Fruit fly (Drosophila melanogaster) whole organism, embryonic: Measurements from ENCODE around the gene CG17202.

Source experiments
- Antp ChIP-seq: fragments of 200-800 bp; sonication (Bioruptor generic); optimal IDR thresholded peaks from 3 replicates; lab custom pipeline; 2016; ENCODE audit warnings: missing biosample characterization, missing genetic modification characterization
- BtbVII ChIP-seq: fragments of 200-800 bp; sonication (Bioruptor generic); optimal IDR thresholded peaks from 3 replicates; lab custom pipeline; 2017; ENCODE audit warnings: missing biosample characterization, mild to moderate bottlenecking, missing genetic modification characterization
- CG10979 ChIP-seq: fragments of 200-800 bp; sonication (Bioruptor generic); optimal IDR thresholded peaks from 2 replicates; lab custom pipeline; 2018; ENCODE audit warnings: missing biosample characterization, mild to moderate bottlenecking, missing genetic modification characterization, moderate library complexity
- CG11696 ChIP-seq: fragments of 200-800 bp; sonication (Bioruptor generic); IDR thresholded peaks from 2 replicates; pipeline ENCODE4 v1.3.6; 2022; ENCODE audit warnings: missing biosample characterization, missing genetic modification characterization
- CG13287 ChIP-seq: fragments of 200-800 bp; sonication (Bioruptor generic); IDR thresholded peaks from 2 replicates; pipeline ENCODE4 v1.3.6; 2022; ENCODE audit warnings: missing biosample characterization, missing genetic modification characterization; ENCODE audit not compliant: partially characterized antibody
- CG14667 ChIP-seq: fragments of 200-800 bp; sonication (Bioruptor generic); IDR thresholded peaks from 2 replicates; pipeline ENCODE4 v1.3.6; 2022; ENCODE audit warnings: missing biosample characterization, missing genetic modification characterization
- CG1602 ChIP-seq: fragments of 200-800 bp; sonication (Bioruptor generic); optimal IDR thresholded peaks from 3 replicates; lab custom pipeline; 2016; ENCODE audit warnings: missing biosample characterization, missing genetic modification characterization
- CG16813 ChIP-seq: fragments of 200-800 bp; sonication (Bioruptor generic); IDR thresholded peaks from 3 replicates; pipeline ENCODE4 v1.3.6; 2022; ENCODE audit warnings: missing biosample characterization, missing genetic modification characterization; ENCODE audit not compliant: partially characterized antibody
- CG17385 ChIP-seq: fragments of 200-800 bp; sonication (Bioruptor generic); optimal IDR thresholded peaks from 3 replicates; lab custom pipeline; 2018; ENCODE audit warnings: missing biosample characterization, mild to moderate bottlenecking, missing genetic modification characterization
- CG18764 ChIP-seq: fragments of 200-800 bp; sonication (Bioruptor generic); optimal IDR thresholded peaks from 3 replicates; lab custom pipeline; 2016; ENCODE audit warnings: missing biosample characterization, missing genetic modification characterization
- CG31224 ChIP-seq: fragments of 200-800 bp; sonication (Bioruptor generic); IDR thresholded peaks from 2 replicates; pipeline ENCODE4 v1.3.6; 2022; ENCODE audit warnings: missing biosample characterization, missing genetic modification characterization
- CG31441 ChIP-seq: fragments of 200-800 bp; sonication (Bioruptor generic); IDR thresholded peaks from 2 replicates; pipeline ENCODE4 v1.3.6; 2022; ENCODE audit warnings: missing biosample characterization, missing genetic modification characterization
- CG3995 ChIP-seq: fragments of 200-800 bp; sonication (Bioruptor generic); optimal IDR thresholded peaks from 3 replicates; lab custom pipeline; 2016; ENCODE audit warnings: missing biosample characterization, missing genetic modification characterization
- CG42726 ChIP-seq: fragments of 200-800 bp; sonication (Bioruptor generic); IDR thresholded peaks from 2 replicates; pipeline ENCODE4 v1.3.6; 2022; ENCODE audit warnings: missing biosample characterization, missing genetic modification characterization; ENCODE audit not compliant: partially characterized antibody
- CG6654 ChIP-seq: fragments of 200-800 bp; sonication (Bioruptor generic); optimal IDR thresholded peaks from 2 replicates; lab custom pipeline; 2017; ENCODE audit warnings: missing biosample characterization, mild to moderate bottlenecking, missing genetic modification characterization
- CG7372 ChIP-seq: fragments of 200-800 bp; sonication (Bioruptor generic); IDR thresholded peaks from 2 replicates; pipeline ENCODE4 v1.3.6; 2022; ENCODE audit warnings: missing biosample characterization, missing genetic modification characterization
- CG7963 ChIP-seq: fragments of 200-800 bp; sonication (Bioruptor generic); IDR thresholded peaks from 3 replicates; pipeline ENCODE4 v1.3.6; 2022; ENCODE audit warnings: missing biosample characterization, missing genetic modification characterization; ENCODE audit not compliant: partially characterized antibody
- CG9876 ChIP-seq: fragments of 200-800 bp; sonication (Bioruptor generic); optimal IDR thresholded peaks from 2 replicates; lab custom pipeline; 2016; ENCODE audit warnings: missing biosample characterization, missing genetic modification characterization
- CHES-1-like ChIP-seq: fragments of 200-800 bp; sonication (Bioruptor generic); optimal IDR thresholded peaks from 2 replicates; lab custom pipeline; 2016; ENCODE audit warnings: missing biosample characterization, missing genetic modification characterization
- Dll ChIP-seq: fragments of 200-800 bp; sonication (Bioruptor generic); IDR thresholded peaks from 4 replicates; pipeline ENCODE4 v1.3.6; 2022; ENCODE audit warnings: missing biosample characterization, missing genetic modification characterization; ENCODE audit not compliant: partially characterized antibody
- Elba2 ChIP-seq: fragments of 200-800 bp; sonication (Bioruptor generic); optimal IDR thresholded peaks from 3 replicates; lab custom pipeline; 2016; ENCODE audit warnings: missing biosample characterization, missing genetic modification characterization
- Gsc ChIP-seq: fragments of 200-800 bp; sonication (Bioruptor generic); IDR thresholded peaks from 2 replicates; pipeline ENCODE4 v1.3.6; 2022; ENCODE audit warnings: missing biosample characterization, missing genetic modification characterization
- HmgD ChIP-seq: fragments of 200-800 bp; sonication (Bioruptor generic); optimal IDR thresholded peaks from 3 replicates; lab custom pipeline; 2016; ENCODE audit warnings: missing biosample characterization, missing genetic modification characterization
- HmgZ ChIP-seq: fragments of 200-800 bp; sonication (Bioruptor generic); optimal IDR thresholded peaks from 2 replicates; lab custom pipeline; 2018; ENCODE audit warnings: missing biosample characterization, mild to moderate bottlenecking, missing genetic modification characterization
- Hmr ChIP-seq: fragments of 200-800 bp; sonication (Bioruptor generic); optimal IDR thresholded peaks from 3 replicates; lab custom pipeline; 2017; ENCODE audit warnings: mild to moderate bottlenecking, missing biosample characterization, missing genetic modification reagents, missing genetic modification characterization
- Hr51 ChIP-seq, 2 experiments: fragments of 200-800 bp; sonication (Bioruptor generic); optimal IDR thresholded peaks; 2 replicates in 1 of 2; 3 replicates in 1 of 2; lab custom pipeline; 2016 to 2018; ENCODE audit warnings: missing biosample characterization in 2 of 2, missing genetic modification characterization in 2 of 2, mild to moderate bottlenecking in 1 of 2, moderate library complexity in 1 of 2
- Lhr ChIP-seq: fragments of 200-800 bp; sonication (Bioruptor generic); optimal IDR thresholded peaks from 3 replicates; lab custom pipeline; 2017; ENCODE audit warnings: mild to moderate bottlenecking, missing biosample characterization, missing genetic modification reagents, missing genetic modification characterization
- NfI ChIP-seq: fragments of 200-800 bp; sonication (Bioruptor generic); optimal IDR thresholded peaks from 3 replicates; lab custom pipeline; 2018; ENCODE audit warnings: missing biosample characterization, mild to moderate bottlenecking, missing genetic modification characterization, moderate library complexity
- Optix ChIP-seq: fragments of 200-800 bp; sonication (Bioruptor generic); IDR thresholded peaks from 3 replicates; pipeline ENCODE4 v1.3.6; 2022; ENCODE audit warnings: missing biosample characterization, missing genetic modification characterization
- Spps ChIP-seq: fragments of 200-800 bp; sonication (Bioruptor generic); optimal IDR thresholded peaks from 2 replicates; lab custom pipeline; 2018; ENCODE audit warnings: missing biosample characterization, mild to moderate bottlenecking, missing genetic modification characterization
- Sry-δ ChIP-seq: fragments of 200-800 bp; sonication (Bioruptor generic); optimal IDR thresholded peaks from 2 replicates; lab custom pipeline; 2016; ENCODE audit warnings: missing biosample characterization, missing genetic modification characterization
- Taf1 ChIP-seq: fragments of 200-800 bp; sonication (Bioruptor generic); IDR thresholded peaks from 2 replicates; pipeline ENCODE4 v1.3.6; 2022; ENCODE audit warnings: missing biosample characterization, missing genetic modification characterization
- Tbp ChIP-seq: fragments of >200 bp; optimal IDR thresholded peaks from 2 replicates; lab custom pipeline; 2018; ENCODE audit warnings: missing biosample characterization, missing genetic modification characterization
- Trl ChIP-seq, 3 experiments: fragments of >200 bp in 2 of 3; fragments of 200-800 bp in 1 of 3; sonication (Bioruptor generic) in 1 of 3; optimal IDR thresholded peaks; 2 replicates in 1 of 3; 3 replicates in 2 of 3; lab custom pipeline; 2016 to 2017; ENCODE audit warnings: missing biosample characterization in 1 of 3, missing genetic modification characterization in 1 of 3
- Xbp1 ChIP-seq: fragments of 200-800 bp; sonication (Bioruptor generic); optimal IDR thresholded peaks from 3 replicates; lab custom pipeline; 2016; ENCODE audit warnings: missing biosample characterization, mild to moderate bottlenecking, missing genetic modification characterization
- ase ChIP-seq: fragments of 200-800 bp; sonication (Bioruptor generic); IDR thresholded peaks from 3 replicates; pipeline ENCODE4 v1.3.6; 2022; ENCODE audit warnings: missing biosample characterization, missing genetic modification characterization
- az2 ChIP-seq: fragments of 200-800 bp; sonication (Bioruptor generic); optimal IDR thresholded peaks from 3 replicates; lab custom pipeline; 2016; ENCODE audit warnings: missing biosample characterization, missing genetic modification characterization
- bbx ChIP-seq: fragments of 200-800 bp; sonication (Bioruptor generic); IDR thresholded peaks from 2 replicates; pipeline ENCODE4 v1.3.6; 2022; ENCODE audit warnings: missing biosample characterization, missing genetic modification characterization; ENCODE audit not compliant: partially characterized antibody
- br ChIP-seq: fragments of >200 bp; optimal IDR thresholded peaks from 2 replicates; lab custom pipeline; 2017
- ewg ChIP-seq: fragments of 200-800 bp; sonication (Bioruptor generic); optimal IDR thresholded peaks from 3 replicates; lab custom pipeline; 2017; ENCODE audit warnings: mild to moderate bottlenecking, missing biosample characterization, missing genetic modification reagents, missing genetic modification characterization
- gcm ChIP-seq: fragments of 200-800 bp; sonication (Bioruptor generic); optimal IDR thresholded peaks from 2 replicates; lab custom pipeline; 2019; ENCODE audit warnings: missing biosample characterization, mild to moderate bottlenecking, missing genetic modification characterization, moderate library complexity
- gfzf ChIP-seq: fragments of 200-800 bp; sonication (Bioruptor generic); optimal IDR thresholded peaks from 2 replicates; lab custom pipeline; 2016; ENCODE audit warnings: missing biosample characterization, mild to moderate bottlenecking, missing genetic modification characterization, moderate library complexity
- hkb ChIP-seq, 2 experiments: fragments of 200-800 bp in 1 of 2; fragments of >200 bp in 1 of 2; sonication (Bioruptor generic) in 1 of 2; IDR thresholded peaks in 1 of 2; optimal IDR thresholded peaks in 1 of 2; 2 replicates each; pipeline versions ENCODE4 v1.3.6 to Lab custom; 2017 to 2022; ENCODE audit warnings: missing biosample characterization in 1 of 2, missing genetic modification characterization in 1 of 2
- kay ChIP-seq: fragments of 200-800 bp; sonication (Bioruptor generic); optimal IDR thresholded peaks from 2 replicates; lab custom pipeline; 2016; ENCODE audit warnings: missing biosample characterization, missing genetic modification characterization
- mam ChIP-seq: fragments of 200-800 bp; sonication (Bioruptor generic); optimal IDR thresholded peaks from 3 replicates; lab custom pipeline; 2016; ENCODE audit warnings: missing biosample characterization, missing genetic modification characterization
- nom ChIP-seq: fragments of 200-800 bp; sonication (Bioruptor generic); optimal IDR thresholded peaks from 2 replicates; lab custom pipeline; 2017; ENCODE audit warnings: missing biosample characterization, missing genetic modification characterization, mild to moderate bottlenecking, moderate library complexity, missing genetic modification reagents
- slbo ChIP-seq: fragments of 200-800 bp; sonication (Bioruptor generic); IDR thresholded peaks from 2 replicates; pipeline ENCODE4 v1.3.6; 2022; ENCODE audit warnings: missing biosample characterization, missing genetic modification characterization
- sqz ChIP-seq: fragments of 200-800 bp; sonication (Bioruptor generic); optimal IDR thresholded peaks from 3 replicates; lab custom pipeline; 2018; ENCODE audit warnings: missing biosample characterization, mild to moderate bottlenecking, missing genetic modification characterization
- trem ChIP-seq: fragments of 200-800 bp; optimal IDR thresholded peaks from 3 replicates; lab custom pipeline; 2019; ENCODE audit warnings: missing biosample characterization, mild to moderate bottlenecking, missing genetic modification characterization, moderate library complexity
- vfl ChIP-seq: fragments of 200-800 bp; sonication (Bioruptor generic); optimal IDR thresholded peaks from 2 replicates; lab custom pipeline; 2016; ENCODE audit warnings: missing biosample characterization, missing genetic modification characterization

The CG17202 gene

DNA sequence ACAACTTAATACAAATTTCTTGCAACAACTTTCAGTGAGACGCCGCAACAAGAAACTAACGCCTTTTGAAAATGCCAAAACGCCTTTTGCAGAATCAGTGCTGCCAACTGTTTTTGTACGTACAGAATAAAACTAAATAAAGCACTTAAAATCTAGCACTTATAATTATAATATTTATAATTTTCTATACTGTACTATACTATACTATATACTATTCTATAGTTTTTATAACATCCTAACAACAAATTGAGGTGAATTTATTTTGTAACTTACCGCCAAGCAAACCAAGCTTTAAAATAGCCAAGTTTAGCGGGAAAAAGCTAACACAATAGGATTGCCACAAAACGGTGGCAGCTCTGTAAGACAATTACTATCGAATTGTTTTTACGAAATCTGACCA is 11.2 kb downstream of the CG17202 start, which contains the start of the genes Aos1 and Srlp (continued):
- TF ChIP-seq slbo (GFP tag; lab: Robert Waterston, UW) (0 out of 2 replicates have a peak, but pooled peaks have one; percentile 40), CG11696 (no peak), sqz (no peak), HmgD (no peak), Sry-δ (GFP tag; lab: Kevin White, UChicago) (no peak), gfzf (peak; percentile 74), Optix (GFP tag; lab: Robert Waterston, UW) (no peak), HmgZ (tag; lab: Kevin White, UChicago) (peak; percentile 51), trem (tag; lab: Kevin White, UChicago) (peak; percentile 99), CG1602 (GFP tag; lab: Kevin White, UChicago) (peak; percentile 3), CG31224 (GFP tag; lab: Robert Waterston, UW) (no peak), NfI (GFP tag; lab: Kevin White, UChicago) (peak; percentile 46), CG3995 (GFP tag; lab: Kevin White, UChicago) (no peak), Lhr (GFP tag; lab: Kevin White, UChicago) (peak; percentile 39), CG14667 (GFP tag; lab: Robert Waterston, UW) (0 out of 2 replicates have a peak, but pooled peaks have one; percentile 20), CG9876 (no peak), ase (GFP tag; lab: Robert Waterston, UW) (no peak), Hr51 (GFP tag; optimal IDR thresholded peaks at IDR 0.05; lab: Kevin White, UChicago) (no peak), Elba2 (peak; percentile 37), CG16813 (GFP tag; lab: Robert Waterston, UW) (no peak), Taf1 (GFP tag; lab: Robert Waterston, UW) (no peak), Dll (0 out of 4 replicates have a peak, but pooled peaks have one; percentile 51), CG7372 (GFP tag; lab: Robert Waterston, UW) (no peak), CG10979 (tag; lab: Kevin White, UChicago) (peak; percentile 52), br (lab: Kevin White, UChicago) (no peak), CG42726 (GFP tag; lab: Robert Waterston, UW) (no peak), Xbp1 (GFP tag; lab: Kevin White, UChicago) (peak; percentile 69), Tbp (GFP tag; lab: Kevin White, UChicago) (no peak), az2 (GFP tag; lab: Kevin White, UChicago) (peak; percentile 46), Trl (optimal IDR thresholded peaks at IDR 0.05; lab: Kevin White, UChicago) (no peak), Trl (GFP tag; optimal IDR thresholded peaks at IDR 0.05; lab: Kevin White, UChicago) (no peak), ewg (GFP tag; lab: Kevin White, UChicago) (peak; percentile 1), CG6654 (GFP tag; lab: Kevin White, UChicago) (no peak), CG18764 (GFP tag; lab: Kevin White, UChicago) (peak; percentile 20), Antp (GFP tag; lab: Kevin White, UChicago) (no peak), Spps (tag; lab: Kevin White, UChicago) (no peak), CG31441 (GFP tag; lab: Robert Waterston, UW) (no peak; the same call in 1 of the 2 replicates), hkb (optimal IDR thresholded peaks at IDR 0.05; lab: Kevin White, UChicago) (no peak), hkb (GFP tag; IDR thresholded peaks at IDR 0.05; lab: Robert Waterston, UW) (no peak), bbx (GFP tag; lab: Robert Waterston, UW) (no peak), CHES-1-like (no peak), mam (peak; percentile 15), nom (GFP tag; lab: Kevin White, UChicago) (peak; percentile 43), CG17385 (peak; percentile 51), Gsc (GFP tag; lab: Robert Waterston, UW) (no peak), kay (GFP tag; lab: Kevin White, UChicago) (no peak), vfl (GFP tag; lab: Kevin White, UChicago) (no peak), BtbVII (GFP tag; lab: Kevin White, UChicago) (no peak), CG13287 (peak; percentile 35; the same call in 1 of the 2 replicates), Hmr (GFP tag; lab: Kevin White, UChicago) (no peak), gcm (no peak), CG7963 (GFP tag; lab: Robert Waterston, UW) (no peak)
